Fruit fly (Drosophila melanogaster) whole organism, pupa: ENCODE measurements around the gene Sirup.

Source experiments
- CG10348 ChIP-seq: fragments of 200-800 bp; sonication (Bioruptor generic); IDR thresholded peaks from 2 replicates; pipeline ENCODE4 v1.3.6; 2022; ENCODE audit warnings: missing biosample characterization, missing genetic modification characterization
- CG12605 ChIP-seq: fragments of 200-800 bp; sonication (Bioruptor generic); IDR thresholded peaks from 2 replicates; pipeline ENCODE4 v1.3.6; 2022; ENCODE audit warnings: missing biosample characterization, missing genetic modification characterization
- CG13204 ChIP-seq: fragments of 200-800 bp; sonication (Bioruptor generic); optimal IDR thresholded peaks from 2 replicates; lab custom pipeline; 2018; ENCODE audit warnings: missing biosample characterization, mild to moderate bottlenecking, missing genetic modification characterization, moderate library complexity
- CG14655 ChIP-seq: fragments of 200-800 bp; sonication (Bioruptor generic); optimal IDR thresholded peaks from 3 replicates; lab custom pipeline; 2017; ENCODE audit warnings: mild to moderate bottlenecking, missing biosample characterization, missing genetic modification reagents, missing genetic modification characterization
- CG15710 ChIP-seq: fragments of 200-800 bp; sonication (Bioruptor generic); optimal IDR thresholded peaks from 2 replicates; lab custom pipeline; 2018; ENCODE audit warnings: missing biosample characterization, mild to moderate bottlenecking, missing genetic modification characterization, moderate library complexity
- CG17806 ChIP-seq: fragments of 200-800 bp; sonication (Bioruptor generic); optimal IDR thresholded peaks from 2 replicates; lab custom pipeline; 2018; ENCODE audit warnings: missing biosample characterization, mild to moderate bottlenecking, missing genetic modification characterization, moderate library complexity
- CG32121 ChIP-seq: fragments of 200-800 bp; sonication (Bioruptor generic); IDR thresholded peaks from 2 replicates; pipeline ENCODE4 v1.3.6; 2022; ENCODE audit warnings: missing biosample characterization, missing genetic modification characterization
- CG34367 ChIP-seq: fragments of 200-800 bp; sonication (Bioruptor generic); optimal IDR thresholded peaks from 2 replicates; lab custom pipeline; 2018; ENCODE audit warnings: missing biosample characterization, mild to moderate bottlenecking, missing genetic modification characterization
- CG4496 ChIP-seq: fragments of 200-800 bp; sonication (Bioruptor generic); IDR thresholded peaks from 3 replicates; pipeline ENCODE4 v1.3.6; 2022; ENCODE audit warnings: missing biosample characterization, missing genetic modification characterization
- CG8159 ChIP-seq: fragments of 200-800 bp; sonication (Bioruptor generic); optimal IDR thresholded peaks from 3 replicates; lab custom pipeline; 2018; ENCODE audit warnings: missing biosample characterization, mild to moderate bottlenecking, missing genetic modification characterization, moderate library complexity
- CG8301 ChIP-seq: fragments of 200-800 bp; sonication (Bioruptor generic); optimal IDR thresholded peaks from 2 replicates; lab custom pipeline; 2018; ENCODE audit warnings: missing biosample characterization, mild to moderate bottlenecking, missing genetic modification characterization
- CG9948 ChIP-seq: fragments of 200-800 bp; sonication (Bioruptor generic); optimal IDR thresholded peaks from 2 replicates; lab custom pipeline; 2018; ENCODE audit warnings: missing biosample characterization, mild to moderate bottlenecking, missing genetic modification characterization, moderate library complexity
- D1 ChIP-seq: fragments of 200-800 bp; sonication (Bioruptor generic); optimal IDR thresholded peaks from 2 replicates; lab custom pipeline; 2018; ENCODE audit warnings: missing biosample characterization, mild to moderate bottlenecking, missing genetic modification characterization, moderate library complexity
- EcR ChIP-seq: fragments of 200-800 bp; sonication (Bioruptor generic); optimal IDR thresholded peaks from 3 replicates; lab custom pipeline; 2019; ENCODE audit warnings: missing biosample characterization, missing genetic modification characterization, mild to moderate bottlenecking, moderate library complexity, missing genetic modification reagents
- Ets98B ChIP-seq: fragments of 200-800 bp; sonication (Bioruptor generic); IDR thresholded peaks from 2 replicates; pipeline ENCODE4 v1.3.6; 2022; ENCODE audit warnings: missing biosample characterization, missing genetic modification characterization
- Pif1A ChIP-seq: fragments of 200-800 bp; sonication (Bioruptor generic); optimal IDR thresholded peaks from 3 replicates; lab custom pipeline; 2016; ENCODE audit warnings: missing biosample characterization, missing genetic modification characterization
- Pif1B ChIP-seq: fragments of 200-800 bp; sonication (Bioruptor generic); optimal IDR thresholded peaks from 3 replicates; lab custom pipeline; 2016; ENCODE audit warnings: missing biosample characterization, missing genetic modification characterization
- Snoo ChIP-seq: fragments of 200-800 bp; sonication (Bioruptor generic); optimal IDR thresholded peaks from 3 replicates; lab custom pipeline; 2017; ENCODE audit warnings: missing biosample characterization, mild to moderate bottlenecking, missing genetic modification characterization, inconsistent platforms
- fd96Ca ChIP-seq: fragments of 200-800 bp; sonication (Bioruptor generic); IDR thresholded peaks from 3 replicates; pipeline ENCODE4 v1.3.6; 2022; ENCODE audit warnings: missing biosample characterization, missing genetic modification characterization
- gl ChIP-seq: fragments of 200-800 bp; sonication (Bioruptor generic); optimal IDR thresholded peaks from 2 replicates; lab custom pipeline; 2018; ENCODE audit warnings: missing biosample characterization, mild to moderate bottlenecking, missing genetic modification characterization
- rn ChIP-seq: fragments of 200-800 bp; sonication (Bioruptor generic); IDR thresholded peaks from 2 replicates; pipeline ENCODE4 v1.3.6; 2022; ENCODE audit warnings: missing biosample characterization, missing genetic modification characterization

The Sirup gene

DNA sequence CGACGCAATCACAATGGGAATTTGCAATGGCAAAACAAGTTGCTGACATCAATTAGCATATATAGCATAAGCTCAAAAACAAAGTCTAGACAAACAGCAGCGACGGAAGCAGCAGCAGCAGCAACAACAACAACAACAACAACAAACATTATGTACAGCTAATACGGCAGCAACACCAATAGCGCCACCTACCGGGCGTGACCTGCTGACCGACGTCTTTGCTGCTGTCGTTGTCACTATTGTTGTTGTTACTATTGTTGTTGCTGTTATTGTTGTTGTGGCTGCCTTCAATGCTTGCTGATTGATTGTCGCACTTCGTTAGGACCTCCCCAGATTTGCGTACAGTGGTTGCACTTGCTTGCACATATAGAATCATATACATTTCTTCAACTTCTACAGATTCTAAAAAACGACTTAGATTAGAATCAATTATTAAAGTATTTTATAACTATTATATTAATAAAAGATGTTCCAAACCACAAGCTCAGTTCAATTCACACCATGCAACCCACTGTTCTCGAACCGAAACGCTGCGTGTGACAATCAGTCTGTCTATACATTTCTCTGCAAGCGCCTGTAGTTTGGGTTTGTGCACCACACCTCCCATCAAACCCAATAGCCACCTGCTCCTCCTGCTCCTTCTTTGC lies 45.2 kb upstream of the Sirup start:
- TF ChIP-seq Pif1A (GFP tag; lab: Kevin White, UChicago) (peak; percentile 37), CG8301 (peak; percentile 52), CG8159 (tag; lab: Kevin White, UChicago) (peak; percentile 7), Ets98B (GFP tag; lab: Robert Waterston, UW) (peak; percentile 83), fd96Ca (GFP tag; lab: Robert Waterston, UW) (peak; percentile 80), CG15710 (tag; lab: Kevin White, UChicago) (no peak), CG9948 (tag; lab: Kevin White, UChicago) (peak; percentile 37), CG10348 (GFP tag; lab: Robert Waterston, UW) (no peak), D1 (tag; lab: Kevin White, UChicago) (no peak), CG34367 (tag; lab: Kevin White, UChicago) (no peak), CG13204 (GFP tag; lab: Kevin White, UChicago) (no peak), CG32121 (GFP tag; lab: Robert Waterston, UW) (peak; percentile 79), CG17806 (tag; lab: Kevin White, UChicago) (peak; percentile 10), CG14655 (GFP tag; lab: Kevin White, UChicago) (peak; percentile 68), rn (GFP tag; lab: Robert Waterston, UW) (0 out of 2 replicates have a peak, but pooled peaks have one; percentile 7), Pif1B (GFP tag; lab: Kevin White, UChicago) (peak; percentile 24), CG4496 (peak; percentile 72)

DNA sequence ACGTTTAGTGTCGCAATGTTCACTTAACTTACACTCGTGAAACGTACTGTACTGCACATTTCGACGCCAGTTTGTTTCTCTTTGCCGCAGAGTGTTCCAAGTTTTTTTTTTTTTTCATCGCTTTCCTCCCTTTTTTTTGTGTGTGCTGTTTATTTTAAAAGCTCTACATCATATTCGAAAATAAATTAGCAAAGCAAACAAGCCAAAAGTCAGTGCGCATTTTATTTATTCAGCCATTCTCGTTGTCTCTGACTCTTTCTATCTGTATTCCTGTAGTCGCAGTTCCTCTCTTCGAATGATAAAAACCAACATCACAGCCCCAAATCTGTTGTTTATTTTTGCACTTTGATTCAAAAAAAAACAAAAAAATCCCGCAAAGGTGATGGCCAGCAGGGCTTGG lies 44.1 kb upstream of the Sirup start:
- TF ChIP-seq rn (GFP tag; lab: Robert Waterston, UW) (no peak), fd96Ca (GFP tag; lab: Robert Waterston, UW) (no peak), CG15710 (tag; lab: Kevin White, UChicago) (no peak), CG9948 (tag; lab: Kevin White, UChicago) (no peak), CG13204 (GFP tag; lab: Kevin White, UChicago) (no peak), CG10348 (GFP tag; lab: Robert Waterston, UW) (no peak), gl (no peak), CG4496 (no peak), CG34367 (tag; lab: Kevin White, UChicago) (no peak), CG32121 (GFP tag; lab: Robert Waterston, UW) (no peak), Ets98B (GFP tag; lab: Robert Waterston, UW) (no peak), CG8301 (no peak), CG8159 (tag; lab: Kevin White, UChicago) (no peak)

DNA sequence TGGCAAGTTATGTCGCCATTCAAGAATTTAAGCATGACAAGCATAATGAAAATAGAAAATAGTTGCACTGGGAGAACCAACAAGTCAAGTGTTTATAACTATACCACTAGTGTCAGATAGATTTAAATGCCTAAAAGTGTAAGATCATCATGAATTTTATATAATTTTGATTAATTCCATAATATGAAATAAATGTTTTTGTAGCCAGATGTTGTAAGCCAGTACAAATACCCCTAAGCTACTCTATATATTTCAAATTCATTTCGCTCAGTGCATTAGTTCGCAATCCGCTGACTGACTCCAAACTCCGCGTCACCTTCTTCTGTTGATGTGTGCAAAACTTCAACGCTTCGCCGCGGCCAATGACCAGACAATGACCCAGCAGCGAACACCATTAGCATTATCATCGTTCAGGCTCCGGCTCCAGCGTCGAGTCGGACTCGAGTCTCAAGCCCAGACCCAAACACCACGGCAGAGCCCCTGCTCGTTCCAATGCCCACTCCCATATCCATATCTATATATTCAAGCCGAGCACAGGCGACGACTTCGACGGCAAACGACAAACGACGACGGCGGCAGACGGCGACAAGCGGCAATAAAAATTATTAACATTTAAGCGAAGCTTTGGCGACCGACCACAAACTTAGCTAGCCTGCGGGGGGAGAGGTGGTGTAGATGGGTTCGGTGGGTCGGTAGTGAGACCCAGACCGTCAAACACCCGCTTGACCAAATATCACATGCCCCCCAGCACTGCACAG lies 42.2 kb upstream of the Sirup start:
- peak; percentile 10 for TF ChIP-seq CG13204 (GFP tag; lab: Kevin White, UChicago)
- peak; percentile 43; the same call in 1 of the 2 replicates for TF ChIP-seq rn (GFP tag; lab: Robert Waterston, UW)
- peak; percentile 73; the same call in 2 of the 3 replicates for TF ChIP-seq CG4496
- peak; percentile 69 for TF ChIP-seq Ets98B (GFP tag; lab: Robert Waterston, UW)
- TF ChIP-seq CG8301 = peak; percentile 68
- no peak for TF ChIP-seq CG15710 (tag; lab: Kevin White, UChicago)
- TF ChIP-seq CG8159 (tag; lab: Kevin White, UChicago) = no peak
- peak; percentile 88 for TF ChIP-seq EcR (GFP tag; lab: Kevin White, UChicago)
- TF ChIP-seq CG34367 (tag; lab: Kevin White, UChicago) = no peak
- TF ChIP-seq Pif1B (GFP tag; lab: Kevin White, UChicago) = peak; percentile 1
- peak; percentile 21 for TF ChIP-seq Pif1A (GFP tag; lab: Kevin White, UChicago)
- peak; percentile 53; the same call in 1 of the 2 replicates for TF ChIP-seq CG32121 (GFP tag; lab: Robert Waterston, UW)
- TF ChIP-seq CG10348 (GFP tag; lab: Robert Waterston, UW) = no peak
- peak; percentile 42; the same call in 1 of the 3 replicates for TF ChIP-seq fd96Ca (GFP tag; lab: Robert Waterston, UW)
- peak; percentile 4 for TF ChIP-seq gl
- no peak for TF ChIP-seq Snoo
- peak; percentile 13 for TF ChIP-seq CG9948 (tag; lab: Kevin White, UChicago)
- TF ChIP-seq CG17806 (tag; lab: Kevin White, UChicago) = peak; percentile 14
- TF ChIP-seq CG14655 (GFP tag; lab: Kevin White, UChicago) = peak; percentile 69
- TF ChIP-seq CG12605 = no peak
- TF ChIP-seq D1 (tag; lab: Kevin White, UChicago) = no peak

DNA sequence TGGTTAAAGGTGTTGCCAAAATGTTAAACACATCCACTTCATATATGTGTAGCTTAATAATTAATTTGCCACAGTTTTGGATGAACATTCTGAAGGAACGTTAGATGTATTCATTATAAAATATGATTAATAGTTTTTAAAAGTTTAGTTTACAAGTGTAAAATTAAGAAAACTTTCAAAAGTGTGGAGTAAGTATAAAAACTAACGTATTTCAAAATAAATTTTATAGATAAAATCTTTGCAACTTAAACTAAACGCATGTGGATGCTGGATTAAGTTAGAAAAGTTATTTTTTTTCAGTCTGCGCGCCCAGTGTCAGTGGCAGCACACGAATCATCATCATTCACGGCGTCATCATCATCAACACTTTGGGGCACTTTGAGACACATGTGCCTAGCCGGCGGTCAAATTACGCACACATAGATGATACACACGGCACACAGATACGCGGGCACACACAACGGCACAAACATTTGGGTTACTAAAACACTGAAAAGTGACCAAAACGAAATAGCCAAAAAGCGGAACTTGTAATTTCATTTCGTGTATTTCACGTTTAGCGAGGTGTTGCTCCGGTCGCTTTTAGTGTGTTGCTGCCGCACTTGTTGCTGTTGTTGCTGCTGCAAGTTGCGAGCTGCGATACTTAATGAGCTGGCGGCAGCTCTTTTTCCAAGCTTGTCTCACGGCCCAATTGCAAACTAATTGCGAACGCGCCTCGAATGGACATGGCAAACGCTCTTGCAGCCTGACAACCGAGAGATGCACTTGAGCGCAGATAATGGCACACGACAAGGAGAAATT lies 41.4 kb upstream of the Sirup start:
- TF ChIP-seq CG14655 (GFP tag; lab: Kevin White, UChicago) = peak; percentile 15
- TF ChIP-seq EcR (GFP tag; lab: Kevin White, UChicago) = no peak
- TF ChIP-seq CG17806 (tag; lab: Kevin White, UChicago) = no peak
- no peak for TF ChIP-seq Snoo
- peak; percentile 15 for TF ChIP-seq CG8301
